Fruit fly (Drosophila melanogaster) whole organism, prepupa: Measurements from ENCODE around the gene olf413.

Experiments
- CG10631 ChIP-seq: fragments of 200-800 bp; sonication (Bioruptor generic); optimal IDR thresholded peaks from 2 replicates; lab custom pipeline; 2016; ENCODE audit warnings: missing biosample characterization, missing genetic modification characterization
- CG10669 ChIP-seq: fragments of 200-800 bp; sonication (Bioruptor generic); optimal IDR thresholded peaks from 3 replicates; lab custom pipeline; 2018; ENCODE audit warnings: missing biosample characterization, mild to moderate bottlenecking, missing genetic modification characterization, moderate library complexity
- CG11294 ChIP-seq: fragments of 200-800 bp; sonication (Bioruptor generic); IDR thresholded peaks from 2 replicates; pipeline ENCODE4 v1.3.6; 2022; ENCODE audit warnings: missing biosample characterization, missing genetic modification characterization
- CG11762 ChIP-seq: fragments of 200-800 bp; sonication (Bioruptor generic); optimal IDR thresholded peaks from 3 replicates; lab custom pipeline; 2016; ENCODE audit warnings: missing biosample characterization, missing genetic modification characterization; ENCODE audit not compliant: insufficient read depth
- CG11902 ChIP-seq: fragments of 200-800 bp; sonication (Bioruptor generic); optimal IDR thresholded peaks from 3 replicates; lab custom pipeline; 2016; ENCODE audit warnings: missing biosample characterization, missing genetic modification characterization
- CG15336 ChIP-seq: fragments of 200-800 bp; sonication (Bioruptor generic); IDR thresholded peaks from 2 replicates; pipeline ENCODE4 v1.3.6; 2022; ENCODE audit warnings: missing biosample characterization, missing genetic modification characterization
- CG1621 ChIP-seq: fragments of 200-800 bp; sonication (Bioruptor generic); optimal IDR thresholded peaks from 3 replicates; lab custom pipeline; 2018; ENCODE audit warnings: missing biosample characterization, mild to moderate bottlenecking, missing genetic modification characterization
- CG16779 ChIP-seq: fragments of 200-800 bp; sonication (Bioruptor generic); optimal IDR thresholded peaks from 3 replicates; lab custom pipeline; 2017; ENCODE audit warnings: missing biosample characterization, mild to moderate bottlenecking, missing genetic modification characterization
- CG3032 ChIP-seq: fragments of 200-800 bp; optimal IDR thresholded peaks from 2 replicates; lab custom pipeline; 2019; ENCODE audit warnings: missing biosample characterization, mild to moderate bottlenecking, missing genetic modification characterization, moderate library complexity
- CG31627 ChIP-seq: fragments of 200-800 bp; sonication (Bioruptor generic); optimal IDR thresholded peaks from 3 replicates; lab custom pipeline; 2016; ENCODE audit warnings: missing biosample characterization, missing genetic modification characterization
- CG32006 ChIP-seq: fragments of 200-800 bp; sonication (Bioruptor generic); optimal IDR thresholded peaks from 3 replicates; lab custom pipeline; 2017; ENCODE audit warnings: missing biosample characterization, mild to moderate bottlenecking, missing genetic modification characterization
- CG3919 ChIP-seq: fragments of 200-800 bp; sonication (Bioruptor generic); optimal IDR thresholded peaks from 3 replicates; lab custom pipeline; 2016; ENCODE audit warnings: missing biosample characterization, missing genetic modification characterization
- CG4318 ChIP-seq: fragments of 200-800 bp; sonication (Bioruptor generic); optimal IDR thresholded peaks from 3 replicates; lab custom pipeline; 2017; ENCODE audit warnings: missing biosample characterization, mild to moderate bottlenecking, missing genetic modification characterization
- CG6163 ChIP-seq: fragments of 200-800 bp; sonication (Bioruptor generic); IDR thresholded peaks from 3 replicates; pipeline ENCODE4 v1.3.6; 2022; ENCODE audit warnings: missing biosample characterization, missing genetic modification characterization
- CG6276 ChIP-seq: fragments of 200-800 bp; sonication (Bioruptor generic); optimal IDR thresholded peaks from 2 replicates; lab custom pipeline; 2017; ENCODE audit warnings: missing biosample characterization, mild to moderate bottlenecking, missing genetic modification characterization
- CG6792 ChIP-seq: fragments of 200-800 bp; sonication (Bioruptor generic); optimal IDR thresholded peaks from 3 replicates; lab custom pipeline; 2016; ENCODE audit warnings: missing biosample characterization, missing genetic modification characterization
- CG6808 ChIP-seq: fragments of 200-800 bp; sonication (Bioruptor generic); optimal IDR thresholded peaks from 3 replicates; lab custom pipeline; 2017; ENCODE audit warnings: missing biosample characterization, missing genetic modification characterization, mild to moderate bottlenecking, moderate library complexity, missing genetic modification reagents
- CG6854 ChIP-seq: fragments of 200-800 bp; sonication (Bioruptor generic); optimal IDR thresholded peaks from 2 replicates; lab custom pipeline; 2017; ENCODE audit warnings: missing biosample characterization, mild to moderate bottlenecking, missing genetic modification characterization
- CG8319 ChIP-seq: fragments of 200-800 bp; sonication (Bioruptor generic); optimal IDR thresholded peaks from 3 replicates; lab custom pipeline; 2016; ENCODE audit warnings: missing biosample characterization, missing genetic modification characterization
- CG8632 ChIP-seq: fragments of 200-800 bp; sonication (Bioruptor generic); optimal IDR thresholded peaks from 3 replicates; lab custom pipeline; 2016; ENCODE audit warnings: missing biosample characterization, missing genetic modification characterization
- Eip78C ChIP-seq: fragments of 200-800 bp; sonication (Bioruptor generic); peaks from one replicate; lab custom pipeline; 2016; ENCODE audit warnings: missing biosample characterization, missing genetic modification characterization
- Eip93F ChIP-seq: fragments of 200-800 bp; sonication (Bioruptor generic); optimal IDR thresholded peaks from 2 replicates; lab custom pipeline; 2016; ENCODE audit warnings: missing biosample characterization, mild to moderate bottlenecking, missing genetic modification characterization
- Ets21C ChIP-seq: fragments of 200-800 bp; sonication (Bioruptor generic); optimal IDR thresholded peaks from 3 replicates; lab custom pipeline; 2016; ENCODE audit warnings: missing biosample characterization, missing genetic modification characterization
- Ets96B ChIP-seq: fragments of 200-800 bp; optimal IDR thresholded peaks from 2 replicates; lab custom pipeline; 2019; ENCODE audit warnings: missing biosample characterization, mild to moderate bottlenecking, missing genetic modification characterization, moderate library complexity
- Gug ChIP-seq: fragments of 200-800 bp; sonication (Bioruptor generic); IDR thresholded peaks from 2 replicates; pipeline ENCODE4 v1.3.6; 2022; ENCODE audit warnings: missing biosample characterization, missing genetic modification characterization
- Hr38 ChIP-seq: sonication (Bioruptor generic); optimal IDR thresholded peaks from 2 replicates; lab custom pipeline; 2016; ENCODE audit warnings: missing biosample characterization, missing genetic modification characterization
- Hr39 ChIP-seq: fragments of 200-800 bp; sonication (Bioruptor generic); optimal IDR thresholded peaks from 2 replicates; lab custom pipeline; 2016; ENCODE audit warnings: missing biosample characterization, missing genetic modification characterization
- Lpt ChIP-seq: fragments of 200-800 bp; sonication (Bioruptor generic); optimal IDR thresholded peaks from 3 replicates; lab custom pipeline; 2016; ENCODE audit warnings: missing biosample characterization, missing genetic modification characterization
- Met ChIP-seq: fragments of 200-800 bp; sonication (Bioruptor generic); optimal IDR thresholded peaks from 3 replicates; lab custom pipeline; 2016; ENCODE audit warnings: missing biosample characterization, missing genetic modification characterization
- OdsH ChIP-seq: fragments of 200-800 bp; sonication (Bioruptor generic); optimal IDR thresholded peaks from 3 replicates; lab custom pipeline; 2016; ENCODE audit warnings: missing biosample characterization, missing genetic modification characterization
- Sox102F ChIP-seq: fragments of 200-800 bp; sonication (Bioruptor generic); optimal IDR thresholded peaks from 2 replicates; lab custom pipeline; 2016; ENCODE audit warnings: missing biosample characterization, mild to moderate bottlenecking, missing genetic modification characterization
- Sox14 ChIP-seq: fragments of 200-800 bp; sonication (Bioruptor generic); optimal IDR thresholded peaks from 3 replicates; lab custom pipeline; 2016; ENCODE audit warnings: missing biosample characterization, missing genetic modification characterization
- achi ChIP-seq: fragments of 200-800 bp; sonication (Bioruptor generic); optimal IDR thresholded peaks from 3 replicates; lab custom pipeline; 2016; ENCODE audit warnings: missing biosample characterization, missing genetic modification characterization
- cyc ChIP-seq: fragments of 200-800 bp; sonication (Bioruptor generic); optimal IDR thresholded peaks from 3 replicates; lab custom pipeline; 2016; ENCODE audit warnings: missing biosample characterization, missing genetic modification characterization
- dsx ChIP-seq: fragments of 200-800 bp; optimal IDR thresholded peaks from 3 replicates; lab custom pipeline; 2019; ENCODE audit warnings: missing biosample characterization, mild to moderate bottlenecking, missing genetic modification characterization, moderate library complexity; ENCODE audit not compliant: poor library complexity, severe bottlenecking
- eg ChIP-seq: fragments of 200-800 bp; sonication (Bioruptor generic); IDR thresholded peaks from 3 replicates; pipeline ENCODE4 v1.3.6; 2022; ENCODE audit warnings: missing biosample characterization, missing genetic modification characterization
- esn ChIP-seq: fragments of 200-800 bp; sonication (Bioruptor generic); optimal IDR thresholded peaks from 2 replicates; lab custom pipeline; 2016; ENCODE audit warnings: missing biosample characterization, mild to moderate bottlenecking, missing genetic modification characterization, moderate library complexity
- fkh ChIP-seq: fragments of 200-800 bp; sonication (Bioruptor generic); optimal IDR thresholded peaks from 3 replicates; lab custom pipeline; 2017; ENCODE audit warnings: missing biosample characterization, mild to moderate bottlenecking, missing genetic modification characterization, moderate library complexity
- lz ChIP-seq: fragments of 200-800 bp; sonication (Bioruptor generic); optimal IDR thresholded peaks from 3 replicates; lab custom pipeline; 2016; ENCODE audit warnings: missing biosample characterization, missing genetic modification characterization
- net ChIP-seq: fragments of 200-800 bp; sonication (Bioruptor generic); optimal IDR thresholded peaks from 3 replicates; lab custom pipeline; 2016; ENCODE audit warnings: missing biosample characterization, missing genetic modification characterization
- pdm3 ChIP-seq: fragments of 200-800 bp; sonication (Bioruptor generic); optimal IDR thresholded peaks from 3 replicates; lab custom pipeline; 2016; ENCODE audit warnings: missing biosample characterization, missing genetic modification characterization
- salr ChIP-seq, 2 experiments: fragments of 200-800 bp; sonication (Bioruptor generic); optimal IDR thresholded peaks; 3 replicates each; lab custom pipeline; 2016 to 2018; ENCODE audit warnings: missing biosample characterization in 2 of 2, missing genetic modification characterization in 2 of 2, mild to moderate bottlenecking in 1 of 2
- ss ChIP-seq, 2 experiments: fragments of 200-800 bp; sonication (Bioruptor generic); optimal IDR thresholded peaks; 2 replicates in 1 of 2; 3 replicates in 1 of 2; lab custom pipeline; 2017 to 2018; ENCODE audit warnings: mild to moderate bottlenecking in 2 of 2, missing biosample characterization in 2 of 2, missing genetic modification characterization in 2 of 2, moderate library complexity in 1 of 2
- svp ChIP-seq: fragments of 200-800 bp; sonication (Bioruptor generic); peaks from one replicate; lab custom pipeline; 2016; ENCODE audit warnings: missing biosample characterization, missing genetic modification characterization
- topi ChIP-seq: fragments of 200-800 bp; sonication (Bioruptor generic); optimal IDR thresholded peaks from 3 replicates; lab custom pipeline; 2016; ENCODE audit warnings: missing biosample characterization, missing genetic modification characterization
- vri ChIP-seq: fragments of 200-800 bp; sonication (Bioruptor generic); optimal IDR thresholded peaks from 3 replicates; lab custom pipeline; 2016; ENCODE audit warnings: missing biosample characterization, mild to moderate bottlenecking, missing genetic modification characterization

Gene olf413

DNA sequence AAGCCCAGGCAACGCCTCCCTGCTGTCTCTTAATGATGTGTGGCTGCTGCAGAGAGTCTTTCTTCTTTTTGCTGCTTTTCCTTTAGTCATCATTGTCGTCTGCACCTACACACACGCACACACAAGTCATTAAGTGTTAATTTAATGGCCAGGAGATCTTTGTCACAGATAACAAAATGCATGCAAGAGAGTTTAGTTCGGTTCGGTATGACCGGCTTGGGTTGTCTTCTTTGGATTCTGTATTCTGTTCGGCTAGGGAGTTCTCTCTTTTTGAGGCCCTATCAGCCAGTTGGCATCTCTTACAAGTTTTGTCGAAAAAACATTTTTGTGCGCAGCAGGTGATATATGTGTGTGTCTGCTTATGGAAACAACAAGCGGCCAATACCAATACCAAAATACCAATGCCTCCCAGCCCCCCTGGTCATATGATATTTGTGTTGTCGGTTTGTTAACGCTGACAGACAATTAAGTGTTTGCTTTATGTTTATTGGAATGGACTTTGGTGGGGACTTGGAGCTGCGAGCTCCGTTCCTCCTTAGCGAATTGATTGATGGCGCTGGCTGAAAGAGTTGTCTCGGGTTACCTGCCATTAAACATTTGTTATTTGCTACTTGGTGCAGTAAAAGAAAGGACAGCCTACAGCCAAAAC lies 40.9 kb downstream of the olf413 start:
- TF ChIP-seq fkh (GFP tag; lab: Kevin White, UChicago) (peak; percentile 37), Hr38 (no peak), Ets96B (no peak), topi (GFP tag; lab: Kevin White, UChicago) (no peak), CG6854 (no peak), CG11902 (GFP tag; lab: Kevin White, UChicago) (no peak), CG6792 (GFP tag; lab: Kevin White, UChicago) (no peak), CG8319 (GFP tag; lab: Kevin White, UChicago) (no peak), CG6163 (GFP tag; lab: Robert Waterston, UW) (no peak), Eip93F (GFP tag; lab: Kevin White, UChicago) (no peak), CG10631 (GFP tag; lab: Kevin White, UChicago) (no peak), Sox14 (GFP tag; lab: Kevin White, UChicago) (no peak), Lpt (GFP tag; lab: Kevin White, UChicago) (no peak), Gug (GFP tag; lab: Robert Waterston, UW) (no peak), OdsH (GFP tag; lab: Kevin White, UChicago) (no peak), CG8632 (GFP tag; lab: Kevin White, UChicago) (no peak), CG31627 (GFP tag; lab: Kevin White, UChicago) (no peak), CG4318 (no peak), svp (GFP tag; lab: Kevin White, UChicago) (peak; percentile 21), dsx (GFP tag; lab: Kevin White, UChicago) (peak; percentile 10), CG1621 (tag; lab: Kevin White, UChicago) (no peak), CG11294 (GFP tag; lab: Robert Waterston, UW) (no peak), vri (GFP tag; lab: Kevin White, UChicago) (no peak), achi (GFP tag; lab: Kevin White, UChicago) (no peak), net (GFP tag; lab: Kevin White, UChicago) (no peak), eg (GFP tag; lab: Robert Waterston, UW) (no peak), Ets21C (no peak), Eip78C (GFP tag; lab: Kevin White, UChicago) (peak; percentile 60), ss (GFP tag; optimal IDR thresholded peaks at IDR 0.05; lab: Kevin White, UChicago) (peak in 1 of 2 experiments; percentile 38), CG10669 (no peak)

DNA sequence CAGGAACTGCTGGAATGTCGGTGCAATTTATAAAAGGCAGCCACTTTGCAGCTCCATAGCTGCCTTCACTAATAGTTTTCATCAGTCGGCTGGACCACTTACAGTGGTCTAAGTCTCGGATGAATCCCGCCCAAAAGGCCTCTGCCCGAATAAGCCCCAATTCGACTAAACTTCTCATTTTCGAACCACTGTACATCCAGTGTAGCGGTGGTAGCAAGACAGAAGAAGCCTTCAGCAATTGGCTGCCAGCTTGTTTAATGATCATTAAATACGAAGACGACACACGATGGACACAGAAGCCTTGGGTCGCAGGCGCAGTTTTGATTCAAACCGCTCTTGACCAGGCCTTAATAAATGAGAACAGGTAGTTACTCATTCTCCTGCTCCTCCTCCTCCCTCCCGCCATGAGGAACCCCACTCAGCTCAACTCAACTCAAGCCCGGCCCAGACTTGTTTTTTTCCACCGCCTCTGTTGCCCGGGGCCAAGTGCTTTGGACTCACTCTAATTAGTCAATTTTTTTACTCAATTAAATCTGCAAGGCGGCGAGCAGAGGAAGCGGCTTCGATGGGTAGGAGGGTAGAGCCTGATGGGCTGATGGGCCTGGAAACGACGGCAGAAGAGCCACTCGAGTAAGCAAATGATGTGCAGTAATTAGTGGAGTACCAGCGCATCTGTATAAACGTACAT lies 43.3 kb downstream of the olf413 start:
- peak; percentile 6 for TF ChIP-seq dsx (GFP tag; lab: Kevin White, UChicago)
- TF ChIP-seq achi (GFP tag; lab: Kevin White, UChicago): no peak
- no peak for TF ChIP-seq Ets21C
- peak; percentile 8 for TF ChIP-seq CG10631 (GFP tag; lab: Kevin White, UChicago)
- TF ChIP-seq CG16779 (tag; lab: Kevin White, UChicago): no peak
- no peak for TF ChIP-seq CG3919 (GFP tag; lab: Kevin White, UChicago)
- no peak for TF ChIP-seq Gug (GFP tag; lab: Robert Waterston, UW)
- TF ChIP-seq salr (GFP tag; optimal IDR thresholded peaks at IDR 0.05; lab: Kevin White, UChicago): peak in 1 of 2 experiments; percentile 11
- TF ChIP-seq ss (GFP tag; optimal IDR thresholded peaks at IDR 0.05; lab: Kevin White, UChicago): peak in 1 of 2 experiments; percentile 0
- no peak for TF ChIP-seq CG6163 (GFP tag; lab: Robert Waterston, UW)
- no peak for TF ChIP-seq OdsH (GFP tag; lab: Kevin White, UChicago)
- no peak for TF ChIP-seq cyc (GFP tag; lab: Kevin White, UChicago)
- TF ChIP-seq CG8632 (GFP tag; lab: Kevin White, UChicago): no peak
- TF ChIP-seq CG1621 (tag; lab: Kevin White, UChicago): peak; percentile 30
- no peak for TF ChIP-seq CG3032
- TF ChIP-seq Hr39: no peak
- no peak for TF ChIP-seq lz (GFP tag; lab: Kevin White, UChicago)
- TF ChIP-seq fkh (GFP tag; lab: Kevin White, UChicago): no peak
- no peak for TF ChIP-seq pdm3 (GFP tag; lab: Kevin White, UChicago)
- TF ChIP-seq CG32006 (GFP tag; lab: Kevin White, UChicago): peak; percentile 15
- no peak for TF ChIP-seq CG11902 (GFP tag; lab: Kevin White, UChicago)
- no peak for TF ChIP-seq CG11762 (GFP tag; lab: Kevin White, UChicago)
- TF ChIP-seq esn (GFP tag; lab: Kevin White, UChicago): no peak
- TF ChIP-seq Sox102F (GFP tag; lab: Kevin White, UChicago): no peak
- TF ChIP-seq Met (GFP tag; lab: Kevin White, UChicago): no peak
- TF ChIP-seq CG6808 (GFP tag; lab: Kevin White, UChicago): no peak
- peak; percentile 76 for TF ChIP-seq Eip78C (GFP tag; lab: Kevin White, UChicago)
- TF ChIP-seq CG6854: no peak
- no peak for TF ChIP-seq Hr38
- no peak for TF ChIP-seq CG15336 (GFP tag; lab: Robert Waterston, UW)
- TF ChIP-seq eg (GFP tag; lab: Robert Waterston, UW): no peak
- TF ChIP-seq CG6276 (GFP tag; lab: Kevin White, UChicago): no peak
- peak; percentile 66 for TF ChIP-seq svp (GFP tag; lab: Kevin White, UChicago)
- no peak for TF ChIP-seq Sox14 (GFP tag; lab: Kevin White, UChicago)
